Worm (Caenorhabditis elegans): Measurements from ENCODE around the gene F56D5.9.

The F56D5.9 gene

ce11 chrIV:9440880-9441336 is 18.6 kb upstream of the F56D5.9 start, which contains the start of gene idh-1 (continued):
- TF ChIP-seq ama-1 (optimal IDR thresholded peaks at IDR 0.05) = peak; percentile 37
- TF ChIP-seq aha-1 (tag) = peak; percentile 34
- no peak for TF ChIP-seq nhr-41 (GFP tag; IDR thresholded peaks at IDR 0.05)
- TF ChIP-seq egl-27 (tag; optimal IDR thresholded peaks at IDR 0.05) = no peak
- no peak for TF ChIP-seq daf-16 (GFP tag; optimal IDR thresholded peaks at IDR 0.05)
- peak; percentile 8 for TF ChIP-seq daf-16 (tag; optimal IDR thresholded peaks at IDR 0.05)
- TF ChIP-seq tra-1 (GFP tag; IDR thresholded peaks at IDR 0.05) = no peak
- TF ChIP-seq dve-1 (tag; optimal IDR thresholded peaks at IDR 0.05; ENCODE audit: insufficient read depth) = no peak
- TF ChIP-seq T20F7.1 (GFP tag; optimal IDR thresholded peaks at IDR 0.05) = peak; percentile 24
- TF ChIP-seq nhr-11 (tag; optimal IDR thresholded peaks at IDR 0.05) = peak; percentile 86
- TF ChIP-seq nhr-10 (tag; optimal IDR thresholded peaks at IDR 0.05) = peak; percentile 32
- peak; percentile 41 for TF ChIP-seq mep-1 (tag; optimal IDR thresholded peaks at IDR 0.05)
- no peak for TF ChIP-seq nhr-6 (tag; optimal IDR thresholded peaks at IDR 0.05)
- TF ChIP-seq R02D3.7 (tag; optimal IDR thresholded peaks at IDR 0.05) = no peak
- TF ChIP-seq ceh-32 (tag; optimal IDR thresholded peaks at IDR 0.05; ENCODE audit: poor library complexity) = no peak
- TF ChIP-seq zag-1 (tag; optimal IDR thresholded peaks at IDR 0.05) = no peak
- no peak for TF ChIP-seq ceh-20 (GFP tag; IDR thresholded peaks at IDR 0.05)
- peak; percentile 32; the same call in 1 of the 2 replicates for TF ChIP-seq dmd-6 (GFP tag; IDR thresholded peaks at IDR 0.05)
- TF ChIP-seq ZK337.2 (GFP tag; IDR thresholded peaks at IDR 0.05) = no peak
- TF ChIP-seq hlh-11 (tag; optimal IDR thresholded peaks at IDR 0.05) = peak; percentile 37
- no peak for TF ChIP-seq Y48G9A.11 (GFP tag; IDR thresholded peaks at IDR 0.05)
- TF ChIP-seq tag-97 (GFP tag; IDR thresholded peaks at IDR 0.05) = no peak
- TF ChIP-seq madf-5 (GFP tag; IDR thresholded peaks at IDR 0.05) = no peak
- TF ChIP-seq zip-11 (GFP tag; IDR thresholded peaks at IDR 0.05) = no peak
- no peak for TF ChIP-seq F37D6.2 (tag; optimal IDR thresholded peaks at IDR 0.05)
- TF ChIP-seq attf-4 (tag; optimal IDR thresholded peaks at IDR 0.05) = no peak
- peak; percentile 71 for TF ChIP-seq dpl-1 (GFP tag; optimal IDR thresholded peaks at IDR 0.05)
- TF ChIP-seq nhr-102 (tag; optimal IDR thresholded peaks at IDR 0.05) = peak; percentile 29
- TF ChIP-seq unc-130 (GFP tag; optimal IDR thresholded peaks at IDR 0.05) = peak; percentile 36
- TF ChIP-seq ceh-62 (tag; optimal IDR thresholded peaks at IDR 0.05) = no peak
- no peak for TF ChIP-seq zfp-2 (tag; optimal IDR thresholded peaks at IDR 0.05)
- TF ChIP-seq D1046.2 (GFP tag; IDR thresholded peaks at IDR 0.05) = no peak
- no peak for TF ChIP-seq jun-1 (tag; optimal IDR thresholded peaks at IDR 0.05)
- no peak for TF ChIP-seq nhr-77 (tag; optimal IDR thresholded peaks at IDR 0.05)
- TF ChIP-seq saeg-2 (GFP tag; IDR thresholded peaks at IDR 0.05) = no peak
- TF ChIP-seq lsy-2 (tag; optimal IDR thresholded peaks at IDR 0.05) = no peak
- TF ChIP-seq lin-29 (GFP tag; IDR thresholded peaks at IDR 0.05) = peak; percentile 36; the same call in 1 of the 2 replicates
- no peak for TF ChIP-seq nhr-111 (GFP tag; optimal IDR thresholded peaks at IDR 0.05)
- TF ChIP-seq ceh-28 (tag; optimal IDR thresholded peaks at IDR 0.05) = no peak
- no peak for TF ChIP-seq snpc-4 (tag; optimal IDR thresholded peaks at IDR 0.05)
- 0 out of 2 replicates have a peak, but pooled peaks have one; percentile 20 for TF ChIP-seq T26A8.4 (GFP tag; IDR thresholded peaks at IDR 0.05)
- TF ChIP-seq madf-9 (GFP tag; conservative IDR thresholded peaks at IDR 0.05) = no peak
- TF ChIP-seq F10B5.3 (tag; optimal IDR thresholded peaks at IDR 0.05) = no peak
- TF ChIP-seq Y105C5A.15 (GFP tag; IDR thresholded peaks at IDR 0.05) = no peak
- TF ChIP-seq ceh-82 (tag; optimal IDR thresholded peaks at IDR 0.05) = no peak
- TF ChIP-seq fos-1 (tag; optimal IDR thresholded peaks at IDR 0.05) = no peak
- TF ChIP-seq duxl-1 (tag; optimal IDR thresholded peaks at IDR 0.05; ENCODE audit: poor library complexity) = no peak
- no peak for TF ChIP-seq lim-7 (GFP tag; IDR thresholded peaks at IDR 0.05)
- no peak for TF ChIP-seq dmd-9 (GFP tag; IDR thresholded peaks at IDR 0.05)
- no peak for TF ChIP-seq F26F4.8 (GFP tag; conservative IDR thresholded peaks at IDR 0.05)
- TF ChIP-seq mxl-3 (GFP tag; optimal IDR thresholded peaks at IDR 0.05) = peak; percentile 6
- no peak for TF ChIP-seq lin-15B (tag; optimal IDR thresholded peaks at IDR 0.05)
- TF ChIP-seq aly-2 (tag; optimal IDR thresholded peaks at IDR 0.05) = no peak
- no peak for TF ChIP-seq ztf-7 (tag; optimal IDR thresholded peaks at IDR 0.05)

Data from whole organism, L4 larva.